Worm (Caenorhabditis elegans): ENCODE data around the gene C09G9.1.

- no peak for TF ChIP-seq T22C8.4 (GFP tag; IDR thresholded peaks at IDR 0.05)
- no peak for TF ChIP-seq klf-2 (GFP tag; conservative IDR thresholded peaks at IDR 0.05)
- TF ChIP-seq cog-1 (tag; optimal IDR thresholded peaks at IDR 0.05): no peak
- no peak for TF ChIP-seq tab-1 (GFP tag; IDR thresholded peaks at IDR 0.05)
- TF ChIP-seq ztf-29 (GFP tag; IDR thresholded peaks at IDR 0.05): no peak
- TF ChIP-seq flt-1 (GFP tag; IDR thresholded peaks at IDR 0.05): no peak
- TF ChIP-seq ztf-23 (GFP tag; IDR thresholded peaks at IDR 0.05): no peak
- no peak for TF ChIP-seq ref-1 (GFP tag; conservative IDR thresholded peaks at IDR 0.05)
These were observed at the start of gene C09G9.1 for ce11 chrIV:8865343-8865742.

Data from whole organism, midembryonic.